Worm (Caenorhabditis elegans) whole organism, L3 larva: ENCODE data around the gene mbk-2.
A peak's percentile ranks its signal among the peaks of the same experiment; 100 is the strongest.

Source experiments
- ZK546.5 ChIP-seq: sonication (generic microtip); optimal IDR thresholded peaks from 2 replicates; lab custom pipeline; 2017; ENCODE audit warnings: missing biosample characterization, missing genetic modification characterization
- aly-2 ChIP-seq: fragments of 150-350 bp; optimal IDR thresholded peaks from 2 replicates; lab custom pipeline; 2014; ENCODE audit warnings: missing biosample characterization, missing genetic modification characterization
- ama-1 ChIP-seq: fragments of 150-350 bp; optimal IDR thresholded peaks from 2 replicates; lab custom pipeline; 2018
- ceh-16 ChIP-seq: sonication (generic microtip); optimal IDR thresholded peaks from 2 replicates; lab custom pipeline; 2017; ENCODE audit warnings: missing biosample characterization, missing genetic modification characterization
- ceh-82 ChIP-seq: fragments of 150-350 bp; optimal IDR thresholded peaks from 2 replicates; lab custom pipeline; 2014; ENCODE audit warnings: missing biosample characterization, missing genetic modification characterization
- ceh-9 ChIP-seq: sonication (generic microtip); optimal IDR thresholded peaks from 2 replicates; lab custom pipeline; 2018; ENCODE audit warnings: missing biosample characterization, missing genetic modification characterization
- daf-12 ChIP-seq: fragments of 150-350 bp; optimal IDR thresholded peaks from 2 replicates; lab custom pipeline; 2014; ENCODE audit warnings: missing biosample characterization, missing genetic modification reagents, missing genetic modification characterization
- egl-27 ChIP-seq: sonication (generic microtip); optimal IDR thresholded peaks from 4 replicates; lab custom pipeline; 2017; ENCODE audit warnings: missing biosample characterization, missing genetic modification reagents, missing genetic modification characterization
- elt-1 ChIP-seq: fragments of 150-350 bp; optimal IDR thresholded peaks from 2 replicates; lab custom pipeline; 2014; ENCODE audit warnings: missing biosample characterization, missing genetic modification characterization
- elt-2 ChIP-seq: sonication (generic microtip); optimal IDR thresholded peaks from 2 replicates; lab custom pipeline; 2016; ENCODE audit warnings: missing genetic modification reagents, mild to moderate bottlenecking, missing genetic modification characterization, missing compliant biosample characterization
- elt-3 ChIP-seq, 3 experiments: fragments of 150-350 bp in 1 of 3; sonication (generic microtip) in 2 of 3; optimal IDR thresholded peaks; 2 replicates in 2 of 3; 4 replicates in 1 of 3; lab custom pipeline; 2014 to 2017; ENCODE audit warnings: missing biosample characterization in 3 of 3, missing genetic modification characterization in 3 of 3
- eor-1 ChIP-seq, 2 experiments: fragments of 150-350 bp; optimal IDR thresholded peaks; 2 replicates each; lab custom pipeline; 2014 to 2018; ENCODE audit warnings: missing biosample characterization in 2 of 2, missing genetic modification characterization in 2 of 2
- fkh-10 ChIP-seq: sonication (generic microtip); optimal IDR thresholded peaks from 2 replicates; lab custom pipeline; 2017; ENCODE audit warnings: missing biosample characterization, missing genetic modification reagents, missing genetic modification characterization
- fkh-2 ChIP-seq: fragments of 150-350 bp; optimal IDR thresholded peaks from 2 replicates; lab custom pipeline; 2014; ENCODE audit warnings: missing biosample characterization, missing genetic modification reagents, missing genetic modification characterization
- fos-1 ChIP-seq: fragments of 150-350 bp; optimal IDR thresholded peaks from 2 replicates; lab custom pipeline; 2014; ENCODE audit warnings: missing biosample characterization, missing genetic modification characterization
- jun-1 ChIP-seq: fragments of 150-350 bp; optimal IDR thresholded peaks from 2 replicates; lab custom pipeline; 2014; ENCODE audit warnings: missing biosample characterization, missing genetic modification reagents, missing genetic modification characterization
- lin-15B ChIP-seq: fragments of 150-350 bp; optimal IDR thresholded peaks from 2 replicates; lab custom pipeline; 2014; ENCODE audit warnings: missing biosample characterization, missing genetic modification characterization
- mdl-1 ChIP-seq: fragments of 150-350 bp; optimal IDR thresholded peaks from 2 replicates; lab custom pipeline; 2014; ENCODE audit warnings: missing biosample characterization, missing genetic modification characterization
- mml-1 ChIP-seq: fragments of 150-350 bp; sonication (generic microtip); optimal IDR thresholded peaks from 3 replicates; lab custom pipeline; 2014; ENCODE audit warnings: missing biosample characterization, missing genetic modification characterization
- nfya-1 ChIP-seq: sonication (generic microtip); optimal IDR thresholded peaks from 2 replicates; lab custom pipeline; 2017; ENCODE audit warnings: missing genetic modification characterization, mild to moderate bottlenecking, missing compliant biosample characterization, antibody characterized with exemption, moderate library complexity; ENCODE audit not compliant: insufficient read depth
- nhr-11 ChIP-seq: fragments of 150-350 bp; optimal IDR thresholded peaks from 2 replicates; lab custom pipeline; 2014; ENCODE audit warnings: missing biosample characterization, missing genetic modification characterization
- nhr-12 ChIP-seq: fragments of 150-350 bp; optimal IDR thresholded peaks from 2 replicates; lab custom pipeline; 2014; ENCODE audit warnings: missing biosample characterization, missing genetic modification characterization
- nhr-23 ChIP-seq: fragments of 150-350 bp; optimal IDR thresholded peaks from 2 replicates; lab custom pipeline; 2014; ENCODE audit warnings: missing biosample characterization, missing genetic modification reagents, missing genetic modification characterization
- nhr-237 ChIP-seq: fragments of 150-350 bp; optimal IDR thresholded peaks from 2 replicates; lab custom pipeline; 2014; ENCODE audit warnings: missing biosample characterization, missing genetic modification characterization
- nhr-25 ChIP-seq: sonication (generic microtip); optimal IDR thresholded peaks from 2 replicates; lab custom pipeline; 2017; ENCODE audit warnings: missing biosample characterization, missing genetic modification characterization
- nhr-43 ChIP-seq: sonication (generic microtip); optimal IDR thresholded peaks from 2 replicates; lab custom pipeline; 2016; ENCODE audit warnings: mild to moderate bottlenecking, missing genetic modification characterization, missing compliant biosample characterization; ENCODE audit not compliant: poor library complexity, severe bottlenecking
- nhr-67 ChIP-seq: fragments of 150-350 bp; optimal IDR thresholded peaks from 2 replicates; lab custom pipeline; 2014; ENCODE audit warnings: missing biosample characterization, missing genetic modification characterization
- nhr-76 ChIP-seq: fragments of 150-350 bp; sonication (generic microtip); optimal IDR thresholded peaks from 5 replicates; lab custom pipeline; 2014; ENCODE audit warnings: missing biosample characterization, missing genetic modification characterization
- nhr-77 ChIP-seq: fragments of 150-350 bp; optimal IDR thresholded peaks from 2 replicates; lab custom pipeline; 2014; ENCODE audit warnings: missing biosample characterization, missing genetic modification characterization
- pha-4 ChIP-seq: fragments of 150-350 bp; optimal IDR thresholded peaks from 2 replicates; lab custom pipeline; 2014; ENCODE audit warnings: missing biosample characterization, missing genetic modification reagents, missing genetic modification characterization
- pqm-1 ChIP-seq: fragments of 150-350 bp; optimal IDR thresholded peaks from 2 replicates; lab custom pipeline; 2017; ENCODE audit warnings: missing biosample characterization, missing genetic modification characterization, inconsistent platforms
- sea-2 ChIP-seq: fragments of 150-350 bp; sonication (generic microtip); optimal IDR thresholded peaks from 4 replicates; lab custom pipeline; 2014; ENCODE audit warnings: missing biosample characterization, missing genetic modification reagents, missing genetic modification characterization
- snpc-4 ChIP-seq: fragments of 150-350 bp; optimal IDR thresholded peaks from 2 replicates; lab custom pipeline; 2014; ENCODE audit warnings: missing biosample characterization, missing genetic modification characterization
- tbx-2 ChIP-seq: sonication (generic microtip); optimal IDR thresholded peaks from 2 replicates; lab custom pipeline; 2016; ENCODE audit warnings: mild to moderate bottlenecking, missing genetic modification characterization, missing compliant biosample characterization
- zag-1 ChIP-seq: fragments of 150-350 bp; optimal IDR thresholded peaks from 2 replicates; lab custom pipeline; 2014; ENCODE audit warnings: missing biosample characterization, missing genetic modification characterization

The mbk-2 gene

DNA sequence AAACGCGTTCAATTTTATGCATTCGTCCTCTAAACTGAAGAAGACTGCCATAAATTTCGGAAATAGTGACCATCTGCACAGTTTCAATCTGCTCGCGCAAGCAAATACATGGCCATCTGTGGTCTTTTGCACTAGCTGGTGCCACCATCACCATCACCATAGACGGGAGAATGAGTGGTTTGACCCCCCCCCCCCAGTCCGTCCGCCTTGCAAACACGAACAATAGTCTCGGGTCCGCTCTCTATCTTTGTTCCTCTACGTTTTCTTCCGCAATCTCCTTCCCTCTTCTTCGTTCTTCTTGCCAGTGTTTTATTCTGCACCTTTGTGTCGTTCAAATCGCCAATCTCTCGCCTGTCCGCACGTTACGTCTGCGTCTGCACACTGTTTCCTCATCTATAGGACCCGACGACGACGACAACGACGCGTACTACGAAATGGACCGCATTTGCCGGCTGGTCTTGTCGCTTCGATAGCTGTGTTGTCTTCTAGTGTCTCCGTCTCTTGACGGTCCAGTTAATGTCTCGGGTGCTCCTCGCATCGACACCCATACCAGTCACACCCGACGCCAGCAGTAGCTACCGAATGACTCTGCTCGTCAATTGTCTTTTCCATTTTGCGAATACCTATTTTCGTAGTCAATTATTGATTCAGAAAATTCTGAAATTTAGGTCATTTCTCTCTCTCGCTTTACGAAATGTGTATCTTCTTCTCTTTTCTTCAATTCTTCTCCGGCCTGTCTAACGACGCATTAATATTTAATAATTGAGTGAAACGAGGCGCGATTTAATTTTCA is 20.9 kb downstream of the mbk-2 start (continued):
- TF ChIP-seq ama-1 (lab: Kevin White, UChicago) (no peak), nhr-77 (tag; lab: Kevin White, UChicago) (no peak), nfya-1 (tag; lab: Kevin White, UChicago) (peak; percentile 32), nhr-76 (tag; lab: Kevin White, UChicago) (no peak), egl-27 (tag; lab: Kevin White, UChicago) (no peak), snpc-4 (tag; lab: Kevin White, UChicago) (no peak), nhr-23 (tag; lab: Kevin White, UChicago) (peak; percentile 4), elt-3 (tag; optimal IDR thresholded peaks at IDR 0.05; lab: Kevin White, UChicago) (peak in 1 of 3 experiments; percentile 51), ZK546.5 (tag; lab: Kevin White, UChicago) (no peak), daf-12 (no peak)

ce11 chrIV:13030467-13031299 is 21.7 kb downstream of the mbk-2 start:
- TF ChIP-seq mml-1 (tag; lab: Kevin White, UChicago) (no peak), fos-1 (no peak), tbx-2 (no peak), nhr-43 (no peak), nfya-1 (tag; lab: Kevin White, UChicago) (peak; percentile 18), pha-4 (peak; percentile 15), nhr-25 (tag; lab: Kevin White, UChicago) (peak; percentile 54)

DNA sequence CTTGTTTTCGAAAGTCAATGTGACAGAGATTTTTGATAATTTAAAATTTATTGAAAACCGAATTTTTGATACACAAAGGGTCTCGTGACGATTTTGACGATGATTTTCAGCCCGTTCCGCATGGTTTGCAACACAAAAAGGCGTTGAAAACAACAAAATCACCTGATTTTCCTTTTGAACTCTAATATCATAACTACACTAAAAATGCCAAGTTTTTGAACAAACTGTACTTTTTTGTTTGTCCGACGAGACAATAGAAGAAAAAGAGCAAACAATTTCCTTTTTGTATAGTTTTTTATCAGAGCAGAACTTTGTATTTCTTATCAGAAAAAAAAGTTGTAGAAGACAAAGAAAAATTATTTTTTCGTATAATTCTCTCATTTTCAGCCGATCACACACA is 23.2 kb downstream of the mbk-2 start:
- TF ChIP-seq ceh-82 (no peak), nhr-12 (tag; lab: Kevin White, UChicago) (no peak), elt-2 (tag; lab: Kevin White, UChicago) (peak; percentile 59), nhr-237 (tag; lab: Kevin White, UChicago) (no peak), pqm-1 (peak; percentile 43), pha-4 (peak; percentile 64), fkh-10 (no peak)
- TF ChIP-seq, all 47 proteins: peak for 3

- TF ChIP-seq nhr-23 (tag; lab: Kevin White, UChicago): no peak
- no peak for TF ChIP-seq ceh-9 (tag; lab: Kevin White, UChicago)
- no peak for TF ChIP-seq eor-1 (tag; optimal IDR thresholded peaks at IDR 0.05; lab: Kevin White, UChicago)
Observed at ce11 chrIV:13033516-13033915, 24.6 kb downstream of the mbk-2 start.

DNA sequence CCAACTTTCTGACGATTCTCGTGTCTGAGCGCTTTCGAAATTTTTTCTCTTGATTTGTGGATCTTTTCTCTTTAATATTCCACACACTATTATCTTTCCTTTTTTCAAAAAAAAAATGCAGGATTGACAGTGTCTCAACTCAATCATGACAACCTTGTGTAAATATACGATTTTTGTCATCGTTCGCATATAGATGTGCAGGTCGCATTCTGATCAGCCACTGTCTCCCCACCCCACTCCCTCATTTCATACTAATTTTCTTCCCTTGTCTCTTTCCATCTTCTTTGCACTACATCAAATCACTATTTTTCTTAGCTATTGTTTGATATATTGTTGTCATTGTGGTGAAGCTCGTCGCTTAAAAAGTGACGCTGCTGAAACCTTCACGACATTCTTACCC is 26.3 kb downstream of the mbk-2 start:
- TF ChIP-seq ama-1 (lab: Kevin White, UChicago) (peak; percentile 25), mdl-1 (tag; lab: Kevin White, UChicago) (no peak)
- TF ChIP-seq, all 47 proteins: peak for 1

ce11 chrIV:13036835-13037234 is 27.9 kb downstream of the mbk-2 start:
- TF ChIP-seq daf-12 (no peak), sea-2 (GFP tag; lab: Kevin White, UChicago) (no peak)

DNA sequence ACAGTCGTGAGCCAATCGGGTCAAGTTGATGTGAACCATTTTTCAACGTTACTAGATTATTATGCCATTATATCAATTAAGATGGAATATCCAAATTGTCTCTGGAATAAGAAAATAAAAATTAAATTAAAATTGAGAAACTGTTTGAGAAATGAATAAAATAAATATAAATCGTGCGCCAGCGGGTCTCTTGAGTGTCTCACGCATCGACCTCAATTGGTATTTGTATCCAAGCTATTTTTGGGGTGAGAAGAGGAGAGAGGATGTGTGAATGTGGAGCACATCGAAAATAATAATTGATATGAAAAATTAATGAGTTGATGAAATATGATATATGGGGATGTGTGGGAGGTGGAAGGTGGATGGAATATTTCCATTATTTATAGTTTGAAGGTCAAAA is 29.9 kb downstream of the mbk-2 start, which contains the start of gene F49E11.2:
F49E11.2 (minus strand) TSS at position 101 of the 400 bp plus-strand sequence.
- TF ChIP-seq pqm-1 (no peak), sea-2 (GFP tag; lab: Kevin White, UChicago) (no peak), nhr-23 (tag; lab: Kevin White, UChicago) (no peak), lin-15B (no peak), jun-1 (tag; lab: Kevin White, UChicago) (no peak), zag-1 (tag; lab: Kevin White, UChicago) (no peak), aly-2 (tag; lab: Kevin White, UChicago) (no peak), elt-1 (no peak), nhr-67 (tag; lab: Kevin White, UChicago) (no peak), ceh-9 (tag; lab: Kevin White, UChicago) (no peak), ceh-16 (tag; lab: Kevin White, UChicago) (no peak), ceh-82 (no peak), nhr-25 (tag; lab: Kevin White, UChicago) (no peak), nfya-1 (tag; lab: Kevin White, UChicago) (no peak), nhr-11 (no peak), nhr-77 (tag; lab: Kevin White, UChicago) (no peak), ZK546.5 (tag; lab: Kevin White, UChicago) (no peak), fkh-2 (no peak)
